Fruit fly (Drosophila melanogaster): Measurements from ENCODE around the gene Mpp6.

The Mpp6 gene

dm6 chr2L:21156156-21157040, at the start of gene Mpp6, which contains the start of gene E2f2:
TSS of gene Mpp6 (plus strand) at chr2L:21156288.
TSS of gene E2f2 (minus strand) at chr2L:21156749.
- no peak for TF ChIP-seq Asciz (GFP tag; optimal IDR thresholded peaks at IDR 0.05)
- TF ChIP-seq CG10979 (tag; optimal IDR thresholded peaks at IDR 0.05) = no peak
- peak; percentile 55 for TF ChIP-seq CG15514 (GFP tag; optimal IDR thresholded peaks at IDR 0.05)
- peak; percentile 21 for TF ChIP-seq CG9817 (tag; optimal IDR thresholded peaks at IDR 0.05)
- no peak for TF ChIP-seq ab (GFP tag; optimal IDR thresholded peaks at IDR 0.05)
- no peak for TF ChIP-seq Fer3 (tag; optimal IDR thresholded peaks at IDR 0.05)
- TF ChIP-seq CG7556 (GFP tag; optimal IDR thresholded peaks at IDR 0.05) = peak; percentile 33
- TF ChIP-seq zfh1 (GFP tag; IDR thresholded peaks at IDR 0.05) = peak; percentile 58; the same call in 2 of the 3 replicates
- TF ChIP-seq slp2 (GFP tag; optimal IDR thresholded peaks at IDR 0.05) = peak; percentile 0
- no peak for TF ChIP-seq slou (GFP tag; optimal IDR thresholded peaks at IDR 0.05)
- peak; percentile 43 for TF ChIP-seq HmgZ (tag; optimal IDR thresholded peaks at IDR 0.05)
- peak; percentile 59; the same call in 2 of the 3 replicates for TF ChIP-seq CG11456 (GFP tag; IDR thresholded peaks at IDR 0.05)
- TF ChIP-seq H2.0 (GFP tag; IDR thresholded peaks at IDR 0.05) = peak; percentile 15; the same call in 1 of the 2 replicates
- no peak for TF ChIP-seq CG12071 (GFP tag; optimal IDR thresholded peaks at IDR 0.05)
- peak in 1 of 2 experiments; percentile 17 for TF ChIP-seq Hr51 (GFP tag; optimal IDR thresholded peaks at IDR 0.05)
- peak; percentile 4 for TF ChIP-seq CG17385 (GFP tag; optimal IDR thresholded peaks at IDR 0.05)
- no peak for TF ChIP-seq jing (GFP tag; optimal IDR thresholded peaks at IDR 0.05)
- TF ChIP-seq sens-2 (GFP tag; IDR thresholded peaks at IDR 0.05) = no peak
- peak; percentile 5 for TF ChIP-seq CG12155 (GFP tag; optimal IDR thresholded peaks at IDR 0.05)
- 0 out of 2 replicates have a peak, but pooled peaks have one; percentile 25 for TF ChIP-seq seq (GFP tag; IDR thresholded peaks at IDR 0.05)
- TF ChIP-seq nom (GFP tag; optimal IDR thresholded peaks at IDR 0.05) = peak; percentile 11
- 0 out of 2 replicates have a peak, but pooled peaks have one; percentile 9 for TF ChIP-seq CG14014 (GFP tag; IDR thresholded peaks at IDR 0.05)
- TF ChIP-seq CG10274 (GFP tag; optimal IDR thresholded peaks at IDR 0.05) = no peak
- TF ChIP-seq CG7987 (GFP tag; optimal IDR thresholded peaks at IDR 0.05) = peak; percentile 28
- peak; percentile 79 for TF ChIP-seq vnd (GFP tag; IDR thresholded peaks at IDR 0.05; ENCODE audit: partially characterized antibody)
- TF ChIP-seq CG11247 (GFP tag; IDR thresholded peaks at IDR 0.05) = peak; percentile 71
- no peak for TF ChIP-seq gcm2 (GFP tag; optimal IDR thresholded peaks at IDR 0.05)
- TF ChIP-seq Sin3A (optimal IDR thresholded peaks at IDR 0.05) = peak; percentile 1
- TF ChIP-seq vfl (GFP tag; optimal IDR thresholded peaks at IDR 0.05) = peak; percentile 4
- TF ChIP-seq CG17568 (GFP tag; optimal IDR thresholded peaks at IDR 0.05) = no peak
- no peak for TF ChIP-seq Hand (GFP tag; optimal IDR thresholded peaks at IDR 0.05)
- TF ChIP-seq amos (GFP tag; IDR thresholded peaks at IDR 0.05; ENCODE audit: partially characterized antibody) = peak; percentile 95
- TF ChIP-seq CG16779 (GFP tag; IDR thresholded peaks at IDR 0.05) = peak; percentile 60; the same call in 1 of the 2 replicates
- peak; percentile 52; the same call in 1 of the 2 replicates for TF ChIP-seq lmd (GFP tag; IDR thresholded peaks at IDR 0.05)
- peak; percentile 78 for TF ChIP-seq pzg (GFP tag; optimal IDR thresholded peaks at IDR 0.05)
- peak; percentile 11 for TF ChIP-seq Meics (GFP tag; optimal IDR thresholded peaks at IDR 0.05)
- no peak for TF ChIP-seq fd64A (GFP tag; optimal IDR thresholded peaks at IDR 0.05)
- TF ChIP-seq CG7839 (tag; optimal IDR thresholded peaks at IDR 0.05) = peak; percentile 7
- peak; percentile 18 for TF ChIP-seq CG11504 (tag; optimal IDR thresholded peaks at IDR 0.05)
- peak; percentile 4 for TF ChIP-seq CG13296 (GFP tag; optimal IDR thresholded peaks at IDR 0.05)
- TF ChIP-seq grau (tag; optimal IDR thresholded peaks at IDR 0.05) = peak; percentile 24
- TF ChIP-seq CG3847 (GFP tag; IDR thresholded peaks at IDR 0.05) = peak; percentile 82
- peak; percentile 2 for TF ChIP-seq nmo (GFP tag; optimal IDR thresholded peaks at IDR 0.05)
- TF ChIP-seq CG13624 (GFP tag; optimal IDR thresholded peaks at IDR 0.05) = peak; percentile 64
- TF ChIP-seq prd (optimal IDR thresholded peaks at IDR 0.05) = no peak
- TF ChIP-seq prd (GFP tag; IDR thresholded peaks at IDR 0.05) = peak; percentile 54
- no peak for TF ChIP-seq Mrtf (GFP tag; IDR thresholded peaks at IDR 0.05)
- no peak for TF ChIP-seq cwo (GFP tag; optimal IDR thresholded peaks at IDR 0.05)
